Worm (Caenorhabditis elegans) whole organism, L3 larva: Measurements from ENCODE around the gene dhs-20.
A peak's percentile ranks its signal among the peaks of the same experiment; 100 is the strongest.

Experiments used
- ama-1 ChIP-seq: fragments of 150-350 bp; optimal IDR thresholded peaks from 2 replicates; lab custom pipeline; 2018
- daf-12 ChIP-seq: fragments of 150-350 bp; optimal IDR thresholded peaks from 2 replicates; lab custom pipeline; 2014; ENCODE audit warnings: missing biosample characterization, missing genetic modification reagents, missing genetic modification characterization
- elt-1 ChIP-seq: fragments of 150-350 bp; optimal IDR thresholded peaks from 2 replicates; lab custom pipeline; 2014; ENCODE audit warnings: missing biosample characterization, missing genetic modification characterization
- jun-1 ChIP-seq: fragments of 150-350 bp; optimal IDR thresholded peaks from 2 replicates; lab custom pipeline; 2014; ENCODE audit warnings: missing biosample characterization, missing genetic modification reagents, missing genetic modification characterization
- lin-39 ChIP-seq: fragments of 150-350 bp; optimal IDR thresholded peaks from 2 replicates; lab custom pipeline; 2018; ENCODE audit warnings: missing biosample characterization, missing genetic modification reagents, missing genetic modification characterization
- nfya-1 ChIP-seq: sonication (generic microtip); optimal IDR thresholded peaks from 2 replicates; lab custom pipeline; 2017; ENCODE audit warnings: missing genetic modification characterization, mild to moderate bottlenecking, missing compliant biosample characterization, antibody characterized with exemption, moderate library complexity; ENCODE audit not compliant: insufficient read depth
- nhr-25 ChIP-seq: sonication (generic microtip); optimal IDR thresholded peaks from 2 replicates; lab custom pipeline; 2017; ENCODE audit warnings: missing biosample characterization, missing genetic modification characterization
- pha-4 ChIP-seq: fragments of 150-350 bp; optimal IDR thresholded peaks from 2 replicates; lab custom pipeline; 2014; ENCODE audit warnings: missing biosample characterization, missing genetic modification reagents, missing genetic modification characterization
- unc-39 ChIP-seq: sonication (generic microtip); optimal IDR thresholded peaks from 4 replicates; lab custom pipeline; 2017; ENCODE audit warnings: missing biosample characterization, missing genetic modification characterization
- zag-1 ChIP-seq: fragments of 150-350 bp; optimal IDR thresholded peaks from 2 replicates; lab custom pipeline; 2014; ENCODE audit warnings: missing biosample characterization, missing genetic modification characterization
- ztf-11 ChIP-seq: fragments of 150-350 bp; optimal IDR thresholded peaks from 2 replicates; lab custom pipeline; 2014; ENCODE audit warnings: missing biosample characterization, missing genetic modification characterization

DNA sequence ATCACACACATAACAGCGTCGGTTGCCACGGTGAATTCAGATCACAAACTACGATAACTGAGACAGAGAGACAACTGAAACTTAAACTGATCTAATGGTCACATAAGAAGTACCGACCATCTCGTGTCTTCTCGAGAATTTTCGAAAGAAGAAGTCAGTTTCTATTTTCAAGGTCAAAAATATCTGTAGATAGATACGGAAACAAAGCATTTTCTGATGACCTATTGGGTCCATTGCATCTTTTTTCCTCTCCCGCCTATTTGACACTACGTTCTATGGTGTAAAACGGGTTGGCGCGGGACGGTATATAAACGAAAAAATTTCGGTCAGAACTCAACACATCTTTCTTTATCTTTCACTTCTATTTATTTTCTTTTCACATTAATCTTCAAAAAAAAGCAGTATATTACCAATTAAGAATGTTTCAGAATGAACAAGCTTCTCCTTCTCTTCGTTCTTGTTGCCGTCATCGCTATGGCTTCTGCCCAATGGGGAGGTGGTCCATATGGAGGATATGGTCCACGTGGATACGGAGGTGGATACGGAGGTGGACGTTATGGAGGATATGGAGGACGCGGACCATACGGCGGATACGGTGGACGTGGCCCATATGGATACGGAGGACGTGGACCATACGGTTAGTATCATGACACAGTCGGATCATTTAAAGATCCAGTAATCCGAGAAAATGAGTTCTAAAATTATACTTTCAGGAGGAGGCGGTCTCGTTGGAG, 11.8 kb upstream of the dhs-20 start, which contains the start of gene nlp-24:
- TF ChIP-seq zag-1 (no peak), nhr-25 (tag; lab: Kevin White, UChicago) (peak; percentile 71), daf-12 (tag; lab: Kevin White, UChicago) (no peak), ama-1 (lab: Kevin White, UChicago) (peak; percentile 86), ztf-11 (tag; lab: Kevin White, UChicago) (no peak), pha-4 (no peak), jun-1 (no peak), nfya-1 (tag; lab: Kevin White, UChicago) (peak; percentile 23), lin-39 (tag; lab: Kevin White, UChicago) (no peak), elt-1 (tag; lab: Kevin White, UChicago) (peak; percentile 91), unc-39 (tag; lab: Kevin White, UChicago) (no peak)
